Fruit fly (Drosophila melanogaster) S2 (cell line): Measurements from ENCODE around the gene CG3604.

Experiments used
- CG8478 ChIP-seq: fragments of >200 bp; optimal IDR thresholded peaks from 2 replicates; lab custom pipeline; 2018
- CTCF ChIP-seq, 2 experiments: fragments of >200 bp; optimal IDR thresholded peaks; 2 replicates each; lab custom pipeline; 2018

- TF ChIP-seq CG8478 (lab: Kevin White, UChicago) (no peak), CTCF (optimal IDR thresholded peaks at IDR 0.05; lab: Kevin White, UChicago) (no peak)
Measured at dm6 chr2L:3681338-3681737, 16.3 kb downstream of the CG3604 start.
